Fruit fly (Drosophila melanogaster): ENCODE results near the gene CG4042.

CG4042 gene

DNA sequence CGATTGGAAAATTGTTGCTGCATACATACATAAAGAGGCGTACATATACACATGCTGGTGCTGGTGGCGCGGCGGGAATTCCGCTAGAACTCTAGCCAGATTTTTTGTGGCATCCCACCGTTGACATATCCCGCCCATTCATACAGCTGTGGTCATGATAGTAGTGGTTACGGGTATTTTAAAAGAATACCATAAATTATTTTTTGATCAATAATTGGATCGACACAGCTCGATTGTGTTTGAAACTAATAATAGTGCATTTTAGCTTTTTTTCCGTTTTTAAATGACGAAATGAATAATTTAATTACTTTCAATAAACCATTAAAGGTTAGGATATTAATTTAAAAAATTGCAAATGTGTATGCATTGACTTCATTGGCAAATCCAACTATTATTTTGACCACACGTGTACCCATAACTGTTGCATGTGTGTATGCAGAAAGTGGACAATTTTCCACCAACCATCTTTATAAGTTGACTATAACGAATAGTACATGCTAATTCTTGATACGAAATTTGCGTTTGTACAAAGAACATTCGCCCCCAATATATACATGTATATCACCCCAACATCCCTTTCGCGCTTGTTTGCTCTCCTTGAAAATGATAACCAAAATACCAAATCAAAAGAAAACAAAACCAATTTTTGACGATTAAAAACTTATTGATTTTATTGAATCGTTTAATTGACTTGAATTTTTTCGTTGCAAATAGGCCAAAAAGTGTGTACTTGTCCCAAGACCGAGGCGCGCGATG, 762 bp upstream of the CG4042 start (continued):
- TF ChIP-seq sc (optimal IDR thresholded peaks at IDR 0.05) (no peak), sc (GFP tag; optimal IDR thresholded peaks at IDR 0.05) (peak; percentile 70), Drgx (GFP tag; IDR thresholded peaks at IDR 0.05) (peak; percentile 87), CG17359 (tag; optimal IDR thresholded peaks at IDR 0.05) (peak; percentile 86), grn (GFP tag; optimal IDR thresholded peaks at IDR 0.05) (no peak), dmrt11E (tag; optimal IDR thresholded peaks at IDR 0.05) (peak; percentile 70), fu2 (GFP tag; optimal IDR thresholded peaks at IDR 0.05) (peak; percentile 2), CG4328 (GFP tag; optimal IDR thresholded peaks at IDR 0.05) (no peak), pfk (GFP tag; optimal IDR thresholded peaks at IDR 0.05) (no peak), CG12659 (GFP tag; optimal IDR thresholded peaks at IDR 0.05) (peak; percentile 66), CG10979 (tag; optimal IDR thresholded peaks at IDR 0.05) (peak; percentile 82), Hr3 (GFP tag; optimal IDR thresholded peaks at IDR 0.05) (peak; percentile 56), dpn (GFP tag; optimal IDR thresholded peaks at IDR 0.05) (peak; percentile 53 to 73), CG1603 (tag; optimal IDR thresholded peaks at IDR 0.05) (peak; percentile 86), CG13296 (GFP tag; optimal IDR thresholded peaks at IDR 0.05) (peak; percentile 60), al (GFP tag; IDR thresholded peaks at IDR 0.05) (peak; percentile 55; the same call in 1 of the 2 replicates), pan (optimal IDR thresholded peaks at IDR 0.05) (no peak), pan (GFP tag; optimal IDR thresholded peaks at IDR 0.05 in 1 of 2, IDR thresholded peaks at IDR 0.05 in 1 of 2) (peak in 1 of 2 experiments; percentile 91), gsb-n (tag; optimal IDR thresholded peaks at IDR 0.05) (peak; percentile 77), CoRest (tag; optimal IDR thresholded peaks at IDR 0.05) (peak; percentile 55), Vsx1 (GFP tag; optimal IDR thresholded peaks at IDR 0.05) (peak; percentile 79), CG7786 (GFP tag; optimal IDR thresholded peaks at IDR 0.05) (peak; percentile 75), tna (GFP tag; IDR thresholded peaks at IDR 0.05; ENCODE audit: partially characterized antibody) (no peak), zen (tag; optimal IDR thresholded peaks at IDR 0.05) (peak; percentile 77), Atf6 (GFP tag; IDR thresholded peaks at IDR 0.05) (peak; percentile 80), nau (GFP tag; optimal IDR thresholded peaks at IDR 0.05) (no peak), CG6683 (GFP tag; optimal IDR thresholded peaks at IDR 0.05) (peak; percentile 72), CG18599 (GFP tag; optimal IDR thresholded peaks at IDR 0.05) (peak; percentile 81), CG6791 (GFP tag; IDR thresholded peaks at IDR 0.05; ENCODE audit: partially characterized antibody) (no peak), Eip74EF (GFP tag; optimal IDR thresholded peaks at IDR 0.05) (peak in 1 of 2 experiments; percentile 75), CG6813 (GFP tag; optimal IDR thresholded peaks at IDR 0.05) (peak; percentile 70), H2.0 (GFP tag; IDR thresholded peaks at IDR 0.05) (peak; percentile 81), CG17912 (GFP tag; optimal IDR thresholded peaks at IDR 0.05) (no peak), CG34376 (GFP tag; optimal IDR thresholded peaks at IDR 0.05) (peak; percentile 43), lab (GFP tag; optimal IDR thresholded peaks at IDR 0.05) (peak; percentile 88), CG16863 (GFP tag; optimal IDR thresholded peaks at IDR 0.05) (peak; percentile 58), C15 (GFP tag; IDR thresholded peaks at IDR 0.05) (0 out of 3 replicates have a peak, but pooled peaks have one; percentile 38), tin (GFP tag; optimal IDR thresholded peaks at IDR 0.05) (peak; percentile 71), cato (GFP tag; optimal IDR thresholded peaks at IDR 0.05; ENCODE audit: borderline replicate concordance) (peak; percentile 44), pb (GFP tag; optimal IDR thresholded peaks at IDR 0.05) (peak; percentile 70), D19B (GFP tag; optimal IDR thresholded peaks at IDR 0.05) (peak; percentile 50), phol (tag; optimal IDR thresholded peaks at IDR 0.05) (no peak), vfl (GFP tag; optimal IDR thresholded peaks at IDR 0.05) (peak; percentile 38), Dip2 (GFP tag; IDR thresholded peaks at IDR 0.05) (no peak), trh (GFP tag; optimal IDR thresholded peaks at IDR 0.05) (peak; percentile 16), crp (GFP tag; optimal IDR thresholded peaks at IDR 0.05) (no peak), CG4854 (GFP tag; optimal IDR thresholded peaks at IDR 0.05) (peak; percentile 66), gfzf (GFP tag; optimal IDR thresholded peaks at IDR 0.05) (no peak)

Measured in whole organism, embryonic.